Worm (Caenorhabditis elegans) whole organism, late embryonic: Measurements from ENCODE around the gene B0507.2.

Experiments
- ama-1 ChIP-seq: fragments of 150-350 bp; optimal IDR thresholded peaks from 2 replicates; lab custom pipeline; 2014
- ceh-18 ChIP-seq: sonication (generic microtip); optimal IDR thresholded peaks from 2 replicates; lab custom pipeline; 2016; ENCODE audit warnings: missing genetic modification characterization, missing compliant biosample characterization
- eyg-1 ChIP-seq: sonication (generic microtip); optimal IDR thresholded peaks from 2 replicates; lab custom pipeline; 2016; ENCODE audit warnings: missing genotype, missing genetic modification characterization, missing compliant biosample characterization
- hlh-30 ChIP-seq: sonication (generic microtip); optimal IDR thresholded peaks from 2 replicates; lab custom pipeline; 2017; ENCODE audit warnings: antibody characterized with exemption, missing genetic modification characterization, missing compliant biosample characterization; ENCODE audit not compliant: insufficient read depth
- lin-11 ChIP-seq: fragments of 200-800 bp; sonication (Bioruptor generic); optimal IDR thresholded peaks from 2 replicates; lab custom pipeline; 2018; ENCODE audit warnings: mild to moderate bottlenecking, missing genetic modification characterization, missing compliant biosample characterization
- madf-2 ChIP-seq: sonication (generic microtip); optimal IDR thresholded peaks from 2 replicates; lab custom pipeline; 2017; ENCODE audit warnings: missing genetic modification characterization, missing compliant biosample characterization
- nfya-1 ChIP-seq: sonication (generic microtip); optimal IDR thresholded peaks from 2 replicates; lab custom pipeline; 2017; ENCODE audit warnings: missing genetic modification characterization, mild to moderate bottlenecking, missing compliant biosample characterization, antibody characterized with exemption, moderate library complexity

ce11 chrV:8765938-8766337 lies 8.2 kb upstream of the B0507.2 start, which contains the start of gene B0507.9:
- TF ChIP-seq lin-11 (tag; lab: Kevin White, UChicago) (no peak), ceh-18 (tag; lab: Kevin White, UChicago) (no peak), hlh-30 (tag; lab: Kevin White, UChicago) (no peak), madf-2 (tag; lab: Kevin White, UChicago) (no peak), nfya-1 (tag; lab: Kevin White, UChicago) (no peak), eyg-1 (tag; lab: Kevin White, UChicago) (no peak), ama-1 (lab: Kevin White, UChicago) (no peak)
